Worm (Caenorhabditis elegans): ENCODE measurements around the gene F45D3.2.

DNA sequence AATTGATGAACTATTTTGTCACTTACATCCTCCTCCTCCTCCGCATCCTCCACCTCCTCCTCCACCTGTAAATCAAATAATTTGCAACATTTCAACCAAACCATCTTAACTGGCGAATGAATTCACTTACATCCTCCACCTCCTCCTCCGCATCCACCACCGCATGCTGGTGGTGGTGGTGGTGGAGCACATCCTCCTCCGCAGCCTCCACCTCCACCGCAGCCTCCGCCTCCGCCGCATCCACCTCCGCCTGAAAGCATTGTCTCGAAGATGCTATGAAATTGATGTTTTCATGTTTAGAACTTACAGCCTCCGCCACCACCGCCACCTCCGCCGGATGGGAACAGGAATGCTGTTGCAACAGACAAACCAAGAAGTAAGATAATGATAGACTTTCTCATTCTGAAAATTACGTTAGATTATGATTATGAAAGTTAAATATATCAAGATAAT, 35.7 kb downstream of the F45D3.2 start, which contains the start of gene grl-23:
- TF ChIP-seq nhr-237 (tag; optimal IDR thresholded peaks at IDR 0.05) (no peak), nhr-11 (tag; optimal IDR thresholded peaks at IDR 0.05) (no peak), C34F6.9 (tag; optimal IDR thresholded peaks at IDR 0.05) (no peak), gmeb-1 (tag; optimal IDR thresholded peaks at IDR 0.05) (no peak), lin-13 (GFP tag; optimal IDR thresholded peaks at IDR 0.05) (no peak), nhr-12 (tag; optimal IDR thresholded peaks at IDR 0.05) (no peak)

All from whole organism, L2 larva.